Fruit fly (Drosophila melanogaster) whole organism, embryonic: ENCODE data around the gene slf.

Experiments used
- Ada2b ChIP-seq: fragments of 200-800 bp; sonication (Bioruptor generic); IDR thresholded peaks from 2 replicates; pipeline ENCODE4 v1.3.6; 2022; ENCODE audit warnings: missing biosample characterization, missing genetic modification characterization
- B-H1 ChIP-seq: fragments of 200-800 bp; sonication (Bioruptor generic); IDR thresholded peaks from 3 replicates; pipeline ENCODE4 v1.3.6; 2022; ENCODE audit warnings: missing biosample characterization, missing genetic modification characterization
- CG10654 ChIP-seq: fragments of 200-800 bp; sonication (Bioruptor generic); optimal IDR thresholded peaks from 2 replicates; lab custom pipeline; 2016; ENCODE audit warnings: missing biosample characterization, missing genetic modification characterization
- CG10959 ChIP-seq: fragments of 200-800 bp; sonication (Bioruptor generic); IDR thresholded peaks from 2 replicates; pipeline ENCODE4 v1.3.6; 2022; ENCODE audit warnings: missing biosample characterization, missing genetic modification characterization
- CG11696 ChIP-seq: fragments of 200-800 bp; sonication (Bioruptor generic); IDR thresholded peaks from 2 replicates; pipeline ENCODE4 v1.3.6; 2022; ENCODE audit warnings: missing biosample characterization, missing genetic modification characterization
- CG14710 ChIP-seq: fragments of 200-800 bp; sonication (Bioruptor generic); optimal IDR thresholded peaks from 3 replicates; lab custom pipeline; 2019; ENCODE audit warnings: missing biosample characterization, mild to moderate bottlenecking, missing genetic modification characterization, moderate library complexity
- CG15073 ChIP-seq: fragments of 200-800 bp; sonication (Bioruptor generic); optimal IDR thresholded peaks from 2 replicates; lab custom pipeline; 2016; ENCODE audit warnings: missing biosample characterization, missing genetic modification characterization
- CG16779 ChIP-seq: fragments of 200-800 bp; sonication (Bioruptor generic); IDR thresholded peaks from 2 replicates; pipeline ENCODE4 v1.3.6; 2022; ENCODE audit warnings: missing biosample characterization, missing genetic modification characterization
- CG17568 ChIP-seq: fragments of 200-800 bp; sonication (Bioruptor generic); optimal IDR thresholded peaks from 2 replicates; lab custom pipeline; 2018; ENCODE audit warnings: missing biosample characterization, mild to moderate bottlenecking, missing genetic modification characterization, moderate library complexity
- CG2875 ChIP-seq: fragments of 200-800 bp; sonication (Bioruptor generic); optimal IDR thresholded peaks from 2 replicates; lab custom pipeline; 2017; ENCODE audit warnings: missing biosample characterization, mild to moderate bottlenecking, missing genetic modification characterization, missing genetic modification reagents
- CG3995 ChIP-seq: fragments of 200-800 bp; sonication (Bioruptor generic); optimal IDR thresholded peaks from 3 replicates; lab custom pipeline; 2016; ENCODE audit warnings: missing biosample characterization, missing genetic modification characterization
- CG5245 ChIP-seq: fragments of 200-800 bp; sonication (Bioruptor generic); optimal IDR thresholded peaks from 3 replicates; lab custom pipeline; 2016; ENCODE audit warnings: missing biosample characterization, missing genetic modification characterization
- CG6175 ChIP-seq: fragments of 200-800 bp; sonication (Bioruptor generic); IDR thresholded peaks from 3 replicates; pipeline ENCODE4 v1.3.6; 2022; ENCODE audit warnings: missing biosample characterization, missing genetic modification characterization
- CG6689 ChIP-seq: fragments of 200-800 bp; sonication (Bioruptor generic); IDR thresholded peaks from 2 replicates; pipeline ENCODE4 v1.3.6; 2022; ENCODE audit warnings: missing biosample characterization, missing genetic modification characterization
- CG7357 ChIP-seq: fragments of 200-800 bp; sonication (Bioruptor generic); IDR thresholded peaks from 3 replicates; pipeline ENCODE4 v1.3.6; 2022; ENCODE audit warnings: missing biosample characterization, missing genetic modification characterization
- CG7786 ChIP-seq: fragments of 200-800 bp; sonication (Bioruptor generic); optimal IDR thresholded peaks from 2 replicates; lab custom pipeline; 2016; ENCODE audit warnings: missing biosample characterization, missing genetic modification characterization
- CG8281 ChIP-seq: fragments of 200-800 bp; sonication (Bioruptor generic); optimal IDR thresholded peaks from 2 replicates; lab custom pipeline; 2018; ENCODE audit warnings: missing biosample characterization, mild to moderate bottlenecking, missing genetic modification characterization, moderate library complexity
- CG8359 ChIP-seq: fragments of 200-800 bp; sonication (Bioruptor generic); optimal IDR thresholded peaks from 2 replicates; lab custom pipeline; 2017; ENCODE audit warnings: missing biosample characterization, mild to moderate bottlenecking, missing genetic modification characterization, borderline replicate concordance
- CG9215 ChIP-seq: fragments of 200-800 bp; sonication (Bioruptor generic); IDR thresholded peaks from 2 replicates; pipeline ENCODE4 v1.3.6; 2022; ENCODE audit warnings: missing biosample characterization, missing genetic modification characterization
- Camta ChIP-seq: fragments of 200-800 bp; sonication (Bioruptor generic); optimal IDR thresholded peaks from 2 replicates; lab custom pipeline; 2016; ENCODE audit warnings: missing biosample characterization, missing genetic modification characterization
- Doc3 ChIP-seq: fragments of 200-800 bp; sonication (Bioruptor generic); IDR thresholded peaks from 3 replicates; pipeline ENCODE4 v1.3.6; 2022; ENCODE audit warnings: missing biosample characterization, missing genetic modification characterization; ENCODE audit not compliant: partially characterized antibody
- Dp ChIP-seq: fragments of 200-800 bp; sonication (Bioruptor generic); optimal IDR thresholded peaks from 2 replicates; lab custom pipeline; 2018; ENCODE audit warnings: missing biosample characterization, mild to moderate bottlenecking, missing genetic modification characterization, moderate library complexity
- ERR ChIP-seq: fragments of 200-800 bp; sonication (Bioruptor generic); optimal IDR thresholded peaks from 2 replicates; lab custom pipeline; 2016; ENCODE audit warnings: missing biosample characterization, missing genetic modification characterization
- Ets65A ChIP-seq: fragments of 200-800 bp; sonication (Bioruptor generic); peaks from one replicate; lab custom pipeline; 2016; ENCODE audit warnings: missing biosample characterization, missing genetic modification characterization
- Hr39 ChIP-seq: fragments of >200 bp; optimal IDR thresholded peaks from 2 replicates; lab custom pipeline; 2017
- Lim3 ChIP-seq: fragments of 200-800 bp; sonication (Bioruptor generic); IDR thresholded peaks from 2 replicates; pipeline ENCODE4 v1.3.6; 2022; ENCODE audit warnings: missing biosample characterization, missing genetic modification characterization
- Med ChIP-seq: fragments of 200-800 bp; sonication (Bioruptor generic); peaks from one replicate; lab custom pipeline; 2016; ENCODE audit warnings: missing biosample characterization, missing genetic modification characterization, mild to moderate bottlenecking, inconsistent platforms, moderate library complexity
- Pdp1 ChIP-seq, 2 experiments: fragments of 200-800 bp; sonication (Bioruptor generic); optimal IDR thresholded peaks; 3 replicates each; lab custom pipeline; 2016; ENCODE audit warnings: missing biosample characterization in 2 of 2, missing genetic modification characterization in 2 of 2, mild to moderate bottlenecking in 1 of 2, moderate library complexity in 1 of 2
- Ravus ChIP-seq: fragments of 200-800 bp; sonication (Bioruptor generic); IDR thresholded peaks from 2 replicates; pipeline ENCODE4 v1.3.6; 2022; ENCODE audit warnings: missing biosample characterization, missing genetic modification characterization
- Rfx ChIP-seq: fragments of 200-800 bp; sonication (Bioruptor generic); IDR thresholded peaks from 2 replicates; pipeline ENCODE4 v1.3.6; 2022; ENCODE audit warnings: missing biosample characterization, missing genetic modification characterization
- Sin3A ChIP-seq: fragments of >200 bp; optimal IDR thresholded peaks from 2 replicates; lab custom pipeline; 2018
- Xbp1 ChIP-seq: fragments of 200-800 bp; sonication (Bioruptor generic); optimal IDR thresholded peaks from 3 replicates; lab custom pipeline; 2016; ENCODE audit warnings: missing biosample characterization, mild to moderate bottlenecking, missing genetic modification characterization
- br ChIP-seq: fragments of >200 bp; optimal IDR thresholded peaks from 2 replicates; lab custom pipeline; 2017
- dimm ChIP-seq: fragments of 200-800 bp; sonication (Bioruptor generic); IDR thresholded peaks from 2 replicates; pipeline ENCODE4 v1.3.6; 2022; ENCODE audit warnings: missing biosample characterization, missing genetic modification characterization
- eve ChIP-seq, 2 experiments: fragments of >200 bp; optimal IDR thresholded peaks; 2 replicates each; lab custom pipeline; 2017; ENCODE audit warnings: missing biosample characterization in 2 of 2, missing genetic modification characterization in 2 of 2
- fru ChIP-seq: fragments of >200 bp; optimal IDR thresholded peaks from 2 replicates; lab custom pipeline; 2017
- fu2 ChIP-seq: fragments of 200-800 bp; sonication (Bioruptor generic); optimal IDR thresholded peaks from 2 replicates; lab custom pipeline; 2016; ENCODE audit warnings: missing biosample characterization, missing genetic modification characterization
- hb ChIP-seq: fragments of 200-800 bp; sonication (Bioruptor generic); IDR thresholded peaks from 3 replicates; pipeline ENCODE4 v1.3.6; 2022; ENCODE audit warnings: missing biosample characterization, missing genetic modification characterization; ENCODE audit not compliant: partially characterized antibody
- hbn ChIP-seq: fragments of 200-800 bp; sonication (Bioruptor generic); IDR thresholded peaks from 2 replicates; pipeline ENCODE4 v1.3.6; 2022; ENCODE audit warnings: missing biosample characterization, missing genetic modification characterization; ENCODE audit not compliant: partially characterized antibody
- lmd ChIP-seq: fragments of 200-800 bp; sonication (Bioruptor generic); IDR thresholded peaks from 2 replicates; pipeline ENCODE4 v1.3.6; 2022; ENCODE audit warnings: missing biosample characterization, missing genetic modification characterization
- nau ChIP-seq: fragments of 200-800 bp; sonication (Bioruptor generic); optimal IDR thresholded peaks from 3 replicates; lab custom pipeline; 2017; ENCODE audit warnings: missing biosample characterization, mild to moderate bottlenecking, missing genetic modification characterization, missing genetic modification reagents
- nom ChIP-seq: fragments of 200-800 bp; sonication (Bioruptor generic); optimal IDR thresholded peaks from 2 replicates; lab custom pipeline; 2017; ENCODE audit warnings: missing biosample characterization, missing genetic modification characterization, mild to moderate bottlenecking, moderate library complexity, missing genetic modification reagents
- otp ChIP-seq: fragments of 200-800 bp; sonication (Bioruptor generic); IDR thresholded peaks from 3 replicates; pipeline ENCODE4, ENCODE4 v1.3.6; 2022; ENCODE audit warnings: missing biosample characterization, missing genetic modification characterization
- peb ChIP-seq: fragments of 200-800 bp; sonication (Bioruptor generic); IDR thresholded peaks from 2 replicates; pipeline ENCODE4 v1.3.6; 2022; ENCODE audit warnings: missing biosample characterization, missing genetic modification characterization
- ro ChIP-seq: fragments of 200-800 bp; sonication (Bioruptor generic); IDR thresholded peaks from 2 replicates; pipeline ENCODE4 v1.3.6; 2022; ENCODE audit warnings: missing biosample characterization, missing genetic modification characterization
- sens ChIP-seq: fragments of 200-800 bp; sonication (Bioruptor generic); peaks from one replicate; lab custom pipeline; 2016; ENCODE audit warnings: missing biosample characterization, missing genetic modification characterization
- slp2 ChIP-seq: fragments of 200-800 bp; sonication (Bioruptor generic); optimal IDR thresholded peaks from 2 replicates; lab custom pipeline; 2016; ENCODE audit warnings: missing biosample characterization, missing genetic modification characterization
- sob ChIP-seq: fragments of 200-800 bp; sonication (Bioruptor generic); IDR thresholded peaks from 2 replicates; pipeline ENCODE4 v1.3.6; 2022; ENCODE audit warnings: missing biosample characterization, missing genetic modification characterization
- sqz ChIP-seq: fragments of 200-800 bp; sonication (Bioruptor generic); optimal IDR thresholded peaks from 3 replicates; lab custom pipeline; 2018; ENCODE audit warnings: missing biosample characterization, mild to moderate bottlenecking, missing genetic modification characterization
- trem ChIP-seq: fragments of 200-800 bp; optimal IDR thresholded peaks from 3 replicates; lab custom pipeline; 2019; ENCODE audit warnings: missing biosample characterization, mild to moderate bottlenecking, missing genetic modification characterization, moderate library complexity
- vnd ChIP-seq: fragments of 200-800 bp; sonication (Bioruptor generic); IDR thresholded peaks from 3 replicates; pipeline ENCODE4 v1.3.6; 2022; ENCODE audit warnings: missing biosample characterization, missing genetic modification characterization; ENCODE audit not compliant: partially characterized antibody
- wdn ChIP-seq: fragments of 200-800 bp; sonication (Bioruptor generic); IDR thresholded peaks from 2 replicates; pipeline ENCODE4 v1.3.6; 2022; ENCODE audit warnings: missing biosample characterization, missing genetic modification characterization

The slf gene

DNA sequence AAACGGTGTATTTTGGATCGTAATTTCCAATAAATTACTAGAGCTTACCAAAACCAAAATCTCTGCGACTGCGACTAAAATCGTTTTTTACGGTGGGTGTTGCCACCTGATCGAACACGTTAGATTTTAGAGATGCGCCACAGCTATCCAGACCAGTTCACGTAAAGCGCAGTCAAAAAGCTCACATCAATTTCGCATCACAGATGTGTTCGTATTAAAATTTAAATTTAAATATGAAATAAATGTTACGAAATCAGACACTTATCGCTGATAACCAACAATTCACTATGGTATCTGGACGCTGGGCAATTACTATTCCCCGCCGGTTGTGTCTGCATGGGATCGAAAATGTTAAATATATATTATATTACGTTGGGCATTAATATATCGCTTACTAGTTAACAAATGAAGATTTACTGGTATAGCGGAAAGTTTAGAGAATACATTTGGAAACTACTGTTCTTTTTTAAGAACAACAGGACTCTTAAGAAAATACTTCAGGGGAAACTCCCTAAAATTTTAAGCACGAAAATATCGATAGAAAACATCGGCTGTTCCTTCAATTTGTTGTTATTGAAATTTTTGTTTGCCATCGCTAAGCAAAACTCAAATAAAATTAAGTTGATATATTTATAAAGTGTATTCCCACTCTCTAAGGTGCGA, 45.6 kb upstream of the slf start, which contains the start of the genes mxt and CG11927 (continued):
- TF ChIP-seq CG3995 (GFP tag; lab: Kevin White, UChicago) = peak; percentile 68
- TF ChIP-seq Ravus (GFP tag; lab: Robert Waterston, UW) = no peak
- TF ChIP-seq CG17568 = no peak
- TF ChIP-seq lmd = no peak
- TF ChIP-seq CG10959 (GFP tag; lab: Robert Waterston, UW) = no peak
- peak; percentile 24 for TF ChIP-seq fu2 (GFP tag; lab: Kevin White, UChicago)
- TF ChIP-seq CG16779 (GFP tag; lab: Robert Waterston, UW) = no peak
- 0 out of 3 replicates have a peak, but pooled peaks have one; percentile 15 for TF ChIP-seq otp (GFP tag; lab: Robert Waterston, UW)
- no peak for TF ChIP-seq nau (GFP tag; lab: Kevin White, UChicago)
- TF ChIP-seq CG9215 (GFP tag; lab: Robert Waterston, UW) = peak; percentile 24; the same call in 1 of the 2 replicates
- TF ChIP-seq hb = peak; percentile 75
- peak; percentile 10 for TF ChIP-seq trem (tag; lab: Kevin White, UChicago)
- no peak for TF ChIP-seq dimm (GFP tag; lab: Robert Waterston, UW)
- peak; percentile 90 for TF ChIP-seq Doc3
- TF ChIP-seq Xbp1 = peak; percentile 66
- TF ChIP-seq CG10654 (GFP tag; lab: Kevin White, UChicago) = peak; percentile 38
- no peak for TF ChIP-seq CG6175
- TF ChIP-seq B-H1 (GFP tag; lab: Robert Waterston, UW) = no peak
- TF ChIP-seq CG8281 (tag; lab: Kevin White, UChicago) = no peak
- TF ChIP-seq CG11696 (GFP tag; lab: Robert Waterston, UW) = no peak
- no peak for TF ChIP-seq Hr39 (lab: Kevin White, UChicago)
- peak; percentile 87 for TF ChIP-seq hbn (GFP tag; lab: Robert Waterston, UW)
- TF ChIP-seq Ets65A = peak; percentile 13
- peak; percentile 48; the same call in 1 of the 2 replicates for TF ChIP-seq sob
- TF ChIP-seq vnd (GFP tag; lab: Robert Waterston, UW) = peak; percentile 81
- TF ChIP-seq Pdp1 (GFP tag; optimal IDR thresholded peaks at IDR 0.05; lab: Kevin White, UChicago) = peak in 1 of 2 experiments; percentile 30
- 0 out of 3 replicates have a peak, but pooled peaks have one; percentile 42 for TF ChIP-seq CG7357
- no peak for TF ChIP-seq CG5245 (GFP tag; lab: Kevin White, UChicago)
- TF ChIP-seq peb (GFP tag; lab: Robert Waterston, UW) = no peak
- TF ChIP-seq Camta = peak; percentile 27
- no peak for TF ChIP-seq CG2875 (GFP tag; lab: Kevin White, UChicago)
- no peak for TF ChIP-seq sqz (GFP tag; lab: Kevin White, UChicago)
- TF ChIP-seq CG6689 (GFP tag; lab: Robert Waterston, UW) = 0 out of 2 replicates have a peak, but pooled peaks have one; percentile 28
- TF ChIP-seq CG14710 (tag; lab: Kevin White, UChicago) = peak; percentile 63
- TF ChIP-seq Sin3A = no peak
- TF ChIP-seq Med (GFP tag; lab: Kevin White, UChicago) = peak; percentile 86
- peak; percentile 90 for TF ChIP-seq sens (GFP tag; lab: Kevin White, UChicago)
- TF ChIP-seq fru (lab: Kevin White, UChicago) = no peak
- no peak for TF ChIP-seq CG8359 (GFP tag; lab: Kevin White, UChicago)
- no peak for TF ChIP-seq eve (GFP tag; optimal IDR thresholded peaks at IDR 0.05; lab: Kevin White, UChicago)
- TF ChIP-seq wdn (GFP tag; lab: Robert Waterston, UW) = 0 out of 2 replicates have a peak, but pooled peaks have one; percentile 32
- peak; percentile 80 for TF ChIP-seq Rfx
- no peak for TF ChIP-seq nom
- TF ChIP-seq Lim3 = no peak
- peak; percentile 25 for TF ChIP-seq CG7786
- TF ChIP-seq slp2 = no peak
- no peak for TF ChIP-seq Ada2b (GFP tag; lab: Robert Waterston, UW)
- no peak for TF ChIP-seq br (lab: Kevin White, UChicago)
- TF ChIP-seq Dp = peak; percentile 33
- TF ChIP-seq CG15073 (GFP tag; lab: Kevin White, UChicago) = no peak
- no peak for TF ChIP-seq ro (GFP tag; lab: Robert Waterston, UW)
- TF ChIP-seq ERR = no peak
